Worm (Caenorhabditis elegans): ENCODE measurements around the gene sri-30.
"Not testable (repeated sequence)": the region's sequence is repeated elsewhere in the genome, so short reads cannot be mapped to it uniquely, and the experiment has no call there.

- not testable (repeated sequence) for TF ChIP-seq nhr-77 (tag; optimal IDR thresholded peaks at IDR 0.05); snpc-4 (tag; optimal IDR thresholded peaks at IDR 0.05); ceh-90 (tag; optimal IDR thresholded peaks at IDR 0.05); hlh-17 (GFP tag; optimal IDR thresholded peaks at IDR 0.05; ENCODE audit: borderline replicate concordance); fkh-10 (GFP tag; optimal IDR thresholded peaks at IDR 0.05); nhr-11 (tag; optimal IDR thresholded peaks at IDR 0.05); lsy-2 (tag; optimal IDR thresholded peaks at IDR 0.05); lir-3 (tag; optimal IDR thresholded peaks at IDR 0.05; ENCODE audit: poor library complexity); elt-3 (tag; optimal IDR thresholded peaks at IDR 0.05)
Observed at ce11 chrII:3032480-3032879, 13.5 kb upstream of the sri-30 start, which contains the start of gene B0454.6.

All from whole organism, L1 larva.